Worm (Caenorhabditis elegans): Measurements from ENCODE around the gene C52B9.4.

The C52B9.4 gene

DNA sequence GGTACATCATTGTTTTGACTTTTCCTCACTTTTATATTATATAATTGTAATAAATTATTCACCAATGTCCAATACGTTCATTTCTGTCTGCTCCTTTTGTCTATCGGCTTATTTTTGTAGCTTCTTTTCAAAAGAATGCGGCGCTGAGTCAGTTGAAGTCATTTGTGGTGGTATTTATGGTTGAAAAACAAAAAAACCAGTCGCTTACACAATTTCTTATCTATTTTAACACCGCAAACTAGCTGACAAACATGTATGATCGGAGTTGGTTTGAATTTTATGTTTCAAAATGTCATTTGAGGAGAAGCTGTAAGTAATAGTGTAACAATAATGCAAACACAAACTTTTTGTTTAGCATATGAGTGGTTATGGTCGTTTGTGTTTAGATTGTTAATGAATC, 23.5 kb downstream of the C52B9.4 start, which contains the start of gene ets-10:
TSS of gene ets-10 (plus strand) at position 201 of the 400 bp plus-strand sequence.
- TF ChIP-seq pbrm-1 (GFP tag; IDR thresholded peaks at IDR 0.05) (no peak), F10E7.11 (tag; optimal IDR thresholded peaks at IDR 0.05) (no peak), sea-2 (GFP tag; IDR thresholded peaks at IDR 0.05) (no peak), lin-35 (GFP tag; optimal IDR thresholded peaks at IDR 0.05) (no peak), snpc-3.4 (tag; optimal IDR thresholded peaks at IDR 0.05) (no peak), ztf-3 (GFP tag; optimal IDR thresholded peaks at IDR 0.05) (no peak), Y79H2A.3 (GFP tag; conservative IDR thresholded peaks at IDR 0.05) (no peak), F23B12.7 (tag; optimal IDR thresholded peaks at IDR 0.05; ENCODE audit: insufficient read depth) (no peak), lsl-1 (GFP tag; optimal IDR thresholded peaks at IDR 0.05) (no peak), C06A6.2 (GFP tag; conservative IDR thresholded peaks at IDR 0.05) (no peak), K11D2.4 (GFP tag; IDR thresholded peaks at IDR 0.05) (no peak), unc-130 (GFP tag; optimal IDR thresholded peaks at IDR 0.05) (no peak), let-607 (tag; optimal IDR thresholded peaks at IDR 0.05) (no peak), madf-8 (GFP tag; conservative IDR thresholded peaks at IDR 0.05) (no peak), zim-3 (tag; optimal IDR thresholded peaks at IDR 0.05) (no peak), lin-40 (tag; optimal IDR thresholded peaks at IDR 0.05) (no peak), D2030.7 (GFP tag; IDR thresholded peaks at IDR 0.05) (no peak), B0261.1 (tag; optimal IDR thresholded peaks at IDR 0.05) (no peak), ztf-6 (GFP tag; IDR thresholded peaks at IDR 0.05) (no peak), lsy-27 (tag; optimal IDR thresholded peaks at IDR 0.05; ENCODE audit: borderline replicate concordance, insufficient read depth) (no peak)

DNA sequence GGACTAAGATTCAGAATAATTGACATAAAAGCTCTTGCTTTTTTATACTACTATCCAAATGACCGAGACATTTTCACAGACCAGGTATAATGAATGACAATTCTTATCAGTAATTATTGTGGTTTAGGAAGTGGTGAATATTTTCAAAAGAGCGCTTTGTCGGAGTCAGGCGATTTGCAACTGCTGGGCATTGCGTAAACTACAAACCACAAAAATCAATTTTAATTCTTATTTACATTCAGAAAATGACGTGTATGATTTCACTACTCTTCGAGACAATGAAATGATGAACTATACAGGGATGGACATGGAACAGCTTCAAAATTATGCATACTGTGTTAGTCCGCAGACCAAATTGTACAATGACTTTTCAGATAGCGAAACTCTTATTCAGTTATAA, 24.0 kb downstream of the C52B9.4 start:
- peak; percentile 65 for TF ChIP-seq nhr-80 (tag; optimal IDR thresholded peaks at IDR 0.05)
- no peak for TF ChIP-seq Y56A3A.18 (GFP tag; IDR thresholded peaks at IDR 0.05)

DNA sequence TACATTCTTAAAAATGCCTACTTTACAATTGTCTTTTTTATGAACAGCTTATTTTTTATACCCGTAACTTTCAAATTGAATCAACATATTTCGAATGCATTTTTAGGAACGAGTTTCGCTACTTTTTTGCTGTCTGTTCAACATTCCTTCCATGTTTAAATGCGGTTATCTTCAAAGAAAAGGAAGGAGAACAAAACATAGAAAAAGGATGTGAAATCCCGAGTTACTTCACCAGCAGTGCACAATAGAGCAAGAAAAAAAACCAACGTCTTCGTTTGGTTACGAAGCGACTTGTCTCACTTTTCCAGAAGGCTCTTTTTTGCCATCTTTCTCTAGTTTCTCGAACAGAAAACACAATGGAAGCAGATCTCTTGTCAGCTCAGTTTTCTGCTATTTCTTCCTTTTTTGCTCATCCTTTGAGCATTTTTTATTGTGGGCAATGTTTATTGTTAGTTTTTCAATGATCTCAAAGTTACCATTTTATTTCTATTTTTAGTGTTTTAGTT, 25.3 kb downstream of the C52B9.4 start, which contains the start of gene cka-2:
TSS of gene cka-2 (plus strand) at position 456 of the 506 bp plus-strand sequence.
- TF ChIP-seq aptf-2 (GFP tag; conservative IDR thresholded peaks at IDR 0.05) (no peak), ztf-25 (GFP tag; IDR thresholded peaks at IDR 0.05) (no peak), ceh-100 (GFP tag; IDR thresholded peaks at IDR 0.05) (no peak), rpc-1 (optimal IDR thresholded peaks at IDR 0.05) (no peak), rpc-1 (tag; optimal IDR thresholded peaks at IDR 0.05) (no peak), madf-8 (GFP tag; conservative IDR thresholded peaks at IDR 0.05) (no peak), bed-1 (GFP tag; IDR thresholded peaks at IDR 0.05) (no peak), aptf-3 (GFP tag; IDR thresholded peaks at IDR 0.05) (no peak), ets-4 (GFP tag; optimal IDR thresholded peaks at IDR 0.05) (no peak), unc-130 (GFP tag; optimal IDR thresholded peaks at IDR 0.05) (no peak), repo-1 (tag; optimal IDR thresholded peaks at IDR 0.05) (no peak), snpc-3.4 (tag; optimal IDR thresholded peaks at IDR 0.05) (no peak), lin-40 (tag; optimal IDR thresholded peaks at IDR 0.05) (no peak), snpc-1.1 (tag; optimal IDR thresholded peaks at IDR 0.05; ENCODE audit: insufficient read depth) (no peak), C06A6.2 (GFP tag; conservative IDR thresholded peaks at IDR 0.05) (no peak), F23B12.7 (tag; optimal IDR thresholded peaks at IDR 0.05; ENCODE audit: insufficient read depth) (no peak)

DNA sequence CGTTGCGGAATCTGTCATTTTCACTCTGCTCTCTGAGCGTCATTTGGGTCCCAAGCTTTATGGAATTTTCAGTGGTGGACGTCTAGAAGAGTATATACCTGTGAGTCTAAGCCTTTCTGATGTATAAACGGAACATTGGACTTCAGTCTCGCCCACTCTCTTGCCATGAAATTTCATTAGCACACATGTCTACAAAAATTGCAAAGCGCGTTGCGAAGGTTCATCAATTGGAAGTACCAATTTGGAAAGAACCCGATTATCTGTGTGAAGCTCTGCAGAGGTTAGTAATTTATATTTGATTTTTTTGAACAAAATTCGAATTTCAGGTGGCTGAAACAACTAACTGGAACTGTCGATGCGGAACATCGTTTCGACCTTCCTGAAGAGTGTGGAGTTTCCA, 29.4 kb downstream of the C52B9.4 start:
- no peak for TF ChIP-seq K11D2.4 (GFP tag; IDR thresholded peaks at IDR 0.05)
- no peak for TF ChIP-seq hrde-1 (tag; optimal IDR thresholded peaks at IDR 0.05; ENCODE audit: borderline replicate concordance)
- TF ChIP-seq snpc-1.1 (tag; optimal IDR thresholded peaks at IDR 0.05; ENCODE audit: insufficient read depth): no peak
- no peak for TF ChIP-seq xnd-1 (tag; optimal IDR thresholded peaks at IDR 0.05)
- TF ChIP-seq akir-1 (GFP tag; optimal IDR thresholded peaks at IDR 0.05): no peak

Data from whole organism, young adult.